Fruit fly (Drosophila melanogaster) whole organism, embryonic: ENCODE measurements around the gene CG14229.
A peak's percentile ranks its signal among the peaks of the same experiment; 100 is the strongest.

Experiments used
- C15 ChIP-seq: fragments of 200-800 bp; sonication (Bioruptor generic); IDR thresholded peaks from 3 replicates; pipeline ENCODE4 v1.3.6; 2022; ENCODE audit warnings: missing biosample characterization, missing genetic modification characterization
- CG15269 ChIP-seq: fragments of 200-800 bp; sonication (Bioruptor generic); optimal IDR thresholded peaks from 2 replicates; lab custom pipeline; 2018; ENCODE audit warnings: missing biosample characterization, mild to moderate bottlenecking, missing genetic modification characterization, moderate library complexity
- CG1602 ChIP-seq: fragments of 200-800 bp; sonication (Bioruptor generic); optimal IDR thresholded peaks from 3 replicates; lab custom pipeline; 2016; ENCODE audit warnings: missing biosample characterization, missing genetic modification characterization
- CG3281 ChIP-seq: fragments of 200-800 bp; sonication (Bioruptor generic); optimal IDR thresholded peaks from 3 replicates; lab custom pipeline; 2017; ENCODE audit warnings: missing biosample characterization, mild to moderate bottlenecking, missing genetic modification characterization
- CG3838 ChIP-seq: fragments of 200-800 bp; sonication (Bioruptor generic); optimal IDR thresholded peaks from 3 replicates; lab custom pipeline; 2016; ENCODE audit warnings: missing biosample characterization, missing genetic modification characterization
- CG3847 ChIP-seq: fragments of 200-800 bp; sonication (Bioruptor generic); IDR thresholded peaks from 2 replicates; pipeline ENCODE4 v1.3.6; 2022; ENCODE audit warnings: missing biosample characterization, missing genetic modification characterization
- CG4707 ChIP-seq: fragments of 200-800 bp; sonication (Bioruptor generic); optimal IDR thresholded peaks from 2 replicates; lab custom pipeline; 2018; ENCODE audit warnings: missing biosample characterization, mild to moderate bottlenecking, missing genetic modification characterization, moderate library complexity
- CG6654 ChIP-seq: fragments of 200-800 bp; sonication (Bioruptor generic); optimal IDR thresholded peaks from 2 replicates; lab custom pipeline; 2017; ENCODE audit warnings: missing biosample characterization, mild to moderate bottlenecking, missing genetic modification characterization
- CG8944 ChIP-seq: fragments of 200-800 bp; sonication (Bioruptor generic); optimal IDR thresholded peaks from 3 replicates; lab custom pipeline; 2016; ENCODE audit warnings: missing biosample characterization, missing genetic modification characterization
- CG9797 ChIP-seq: fragments of 200-800 bp; sonication (Bioruptor generic); optimal IDR thresholded peaks from 3 replicates; lab custom pipeline; 2018; ENCODE audit warnings: missing biosample characterization, mild to moderate bottlenecking, missing genetic modification characterization
- Chrac-16 ChIP-seq: fragments of 200-800 bp; sonication (Bioruptor generic); optimal IDR thresholded peaks from 3 replicates; lab custom pipeline; 2016; ENCODE audit warnings: missing biosample characterization, missing genetic modification characterization
- Dip3 ChIP-seq: fragments of 200-800 bp; sonication (Bioruptor generic); optimal IDR thresholded peaks from 3 replicates; lab custom pipeline; 2016; ENCODE audit warnings: missing biosample characterization, missing genetic modification characterization
- Dll ChIP-seq: fragments of 200-800 bp; sonication (Bioruptor generic); IDR thresholded peaks from 4 replicates; pipeline ENCODE4 v1.3.6; 2022; ENCODE audit warnings: missing biosample characterization, missing genetic modification characterization; ENCODE audit not compliant: partially characterized antibody
- Ets65A ChIP-seq: fragments of 200-800 bp; sonication (Bioruptor generic); peaks from one replicate; lab custom pipeline; 2016; ENCODE audit warnings: missing biosample characterization, missing genetic modification characterization
- MBD-R2 ChIP-seq: fragments of 200-800 bp; sonication (Bioruptor generic); IDR thresholded peaks from 2 replicates; pipeline ENCODE4 v1.3.6; 2022; ENCODE audit warnings: missing biosample characterization, missing genetic modification characterization
- MESR4 ChIP-seq: fragments of 200-800 bp; sonication (Bioruptor generic); optimal IDR thresholded peaks from 2 replicates; lab custom pipeline; 2018; ENCODE audit warnings: missing biosample characterization, mild to moderate bottlenecking, missing genetic modification characterization, moderate library complexity
- Myb ChIP-seq: fragments of 200-800 bp; sonication (Bioruptor generic); optimal IDR thresholded peaks from 2 replicates; lab custom pipeline; 2016; ENCODE audit warnings: missing biosample characterization, missing genetic modification characterization
- Nf-YA ChIP-seq: fragments of 200-800 bp; sonication (Bioruptor generic); IDR thresholded peaks from 2 replicates; pipeline ENCODE4 v1.3.6; 2022; ENCODE audit warnings: missing biosample characterization, missing genetic modification characterization
- Nf-YC ChIP-seq: fragments of 200-800 bp; optimal IDR thresholded peaks from 3 replicates; lab custom pipeline; 2019; ENCODE audit warnings: missing biosample characterization, mild to moderate bottlenecking, missing genetic modification characterization, moderate library complexity
- Rx ChIP-seq: fragments of 200-800 bp; sonication (Bioruptor generic); IDR thresholded peaks from 2 replicates; pipeline ENCODE4 v1.3.6; 2022; ENCODE audit warnings: missing biosample characterization, missing genetic modification characterization
- Trl ChIP-seq, 3 experiments: fragments of >200 bp in 2 of 3; fragments of 200-800 bp in 1 of 3; sonication (Bioruptor generic) in 1 of 3; optimal IDR thresholded peaks; 2 replicates in 1 of 3; 3 replicates in 2 of 3; lab custom pipeline; 2016 to 2017; ENCODE audit warnings: missing biosample characterization in 1 of 3, missing genetic modification characterization in 1 of 3
- YL-1 ChIP-seq: fragments of 200-800 bp; sonication (Bioruptor generic); optimal IDR thresholded peaks from 3 replicates; lab custom pipeline; 2017; ENCODE audit warnings: missing biosample characterization, mild to moderate bottlenecking, missing genetic modification characterization
- ash1 ChIP-seq: fragments of 200-800 bp; sonication (Bioruptor generic); optimal IDR thresholded peaks from 2 replicates; lab custom pipeline; 2018; ENCODE audit warnings: missing biosample characterization, mild to moderate bottlenecking, missing genetic modification characterization
- bsh ChIP-seq, 2 experiments: fragments of 200-800 bp; sonication (Bioruptor generic); optimal IDR thresholded peaks; 2 replicates each; lab custom pipeline; 2017 to 2018; ENCODE audit warnings: mild to moderate bottlenecking in 2 of 2, missing biosample characterization in 2 of 2, missing genetic modification characterization in 2 of 2, moderate library complexity in 1 of 2
- cato ChIP-seq: fragments of 200-800 bp; sonication (Bioruptor generic); optimal IDR thresholded peaks from 2 replicates; lab custom pipeline; 2016; ENCODE audit warnings: missing biosample characterization, missing genetic modification characterization, borderline replicate concordance
- cg ChIP-seq: fragments of 200-800 bp; sonication (Bioruptor generic); optimal IDR thresholded peaks from 3 replicates; lab custom pipeline; 2019; ENCODE audit warnings: missing biosample characterization, mild to moderate bottlenecking, missing genetic modification characterization, moderate library complexity
- dm ChIP-seq: fragments of 200-800 bp; sonication (Bioruptor generic); optimal IDR thresholded peaks from 3 replicates; lab custom pipeline; 2016; ENCODE audit warnings: missing biosample characterization, missing genetic modification characterization
- gsb-n ChIP-seq: fragments of 200-800 bp; sonication (Bioruptor generic); optimal IDR thresholded peaks from 3 replicates; lab custom pipeline; 2018; ENCODE audit warnings: missing biosample characterization, mild to moderate bottlenecking, missing genetic modification characterization
- mirr ChIP-seq: fragments of 200-800 bp; sonication (Bioruptor generic); optimal IDR thresholded peaks from 3 replicates; lab custom pipeline; 2018; ENCODE audit warnings: missing biosample characterization, mild to moderate bottlenecking, missing genetic modification characterization
- run ChIP-seq: fragments of 200-800 bp; sonication (Bioruptor generic); optimal IDR thresholded peaks from 3 replicates; lab custom pipeline; 2018; ENCODE audit warnings: missing biosample characterization, mild to moderate bottlenecking, missing genetic modification characterization
- so ChIP-seq: fragments of 200-800 bp; sonication (Bioruptor generic); IDR thresholded peaks from 3 replicates; pipeline ENCODE4 v1.3.6; 2022; ENCODE audit warnings: missing biosample characterization, missing genetic modification characterization
- sr ChIP-seq: fragments of 200-800 bp; sonication (Bioruptor generic); IDR thresholded peaks from 3 replicates; pipeline ENCODE4 v1.3.6; 2022; ENCODE audit warnings: missing biosample characterization, missing genetic modification characterization
- trem ChIP-seq: fragments of 200-800 bp; optimal IDR thresholded peaks from 3 replicates; lab custom pipeline; 2019; ENCODE audit warnings: missing biosample characterization, mild to moderate bottlenecking, missing genetic modification characterization, moderate library complexity
- tup ChIP-seq: fragments of 200-800 bp; sonication (Bioruptor generic); optimal IDR thresholded peaks from 2 replicates; lab custom pipeline; 2016; ENCODE audit warnings: missing biosample characterization, mild to moderate bottlenecking, missing genetic modification characterization, moderate library complexity
- twi ChIP-seq: fragments of 200-800 bp; optimal IDR thresholded peaks from 2 replicates; lab custom pipeline; 2019; ENCODE audit warnings: missing biosample characterization, mild to moderate bottlenecking, missing genetic modification characterization, moderate library complexity
- tx ChIP-seq: fragments of 200-800 bp; sonication (Bioruptor generic); optimal IDR thresholded peaks from 2 replicates; lab custom pipeline; 2016; ENCODE audit warnings: missing biosample characterization, missing genetic modification characterization

The CG14229 gene

dm6 chrX:19692951-19693698 lies 1.9 kb downstream of the CG14229 start, which contains the start of gene Mer (continued):
- TF ChIP-seq Chrac-16 (GFP tag; lab: Kevin White, UChicago) = peak; percentile 81
- TF ChIP-seq CG15269 (tag; lab: Kevin White, UChicago) = peak; percentile 86
- peak; percentile 86 for TF ChIP-seq MESR4 (GFP tag; lab: Kevin White, UChicago)
- TF ChIP-seq CG4707 (GFP tag; lab: Kevin White, UChicago) = peak; percentile 37
- TF ChIP-seq twi (tag; lab: Kevin White, UChicago) = peak; percentile 62
- peak; percentile 73 for TF ChIP-seq tx (GFP tag; lab: Kevin White, UChicago)
- peak; percentile 74 for TF ChIP-seq Nf-YC (tag; lab: Kevin White, UChicago)
- peak; percentile 63 for TF ChIP-seq Rx (GFP tag; lab: Robert Waterston, UW)
- TF ChIP-seq gsb-n = peak; percentile 65
- TF ChIP-seq tup = peak; percentile 1
- TF ChIP-seq mirr (GFP tag; lab: Kevin White, UChicago) = peak; percentile 85
- no peak for TF ChIP-seq cg
- TF ChIP-seq C15 (GFP tag; lab: Robert Waterston, UW) = no peak
- TF ChIP-seq bsh (GFP tag; optimal IDR thresholded peaks at IDR 0.05; lab: Kevin White, UChicago) = peak; percentile 76 to 82
- TF ChIP-seq CG3847 (GFP tag; lab: Robert Waterston, UW) = peak; percentile 75
- peak; percentile 59; the same call in 1 of the 2 replicates for TF ChIP-seq Nf-YA (GFP tag; lab: Robert Waterston, UW)
- TF ChIP-seq YL-1 (GFP tag; lab: Kevin White, UChicago) = peak; percentile 71
- TF ChIP-seq CG9797 (GFP tag; lab: Kevin White, UChicago) = peak; percentile 67
- TF ChIP-seq CG6654 = peak; percentile 56
- peak; percentile 78 for TF ChIP-seq CG8944
- peak; percentile 64 for TF ChIP-seq CG1602 (GFP tag; lab: Kevin White, UChicago)
- peak; percentile 71 for TF ChIP-seq Myb (GFP tag; lab: Kevin White, UChicago)
- no peak for TF ChIP-seq Dll (GFP tag; lab: Robert Waterston, UW)
- peak; percentile 90 for TF ChIP-seq CG3281 (GFP tag; lab: Kevin White, UChicago)
- TF ChIP-seq CG3838 (GFP tag; lab: Kevin White, UChicago) = no peak
- peak; percentile 59 for TF ChIP-seq dm (GFP tag; lab: Kevin White, UChicago)
- peak; percentile 31; the same call in 1 of the 3 replicates for TF ChIP-seq sr
- TF ChIP-seq ash1 (GFP tag; lab: Kevin White, UChicago) = peak; percentile 33
- TF ChIP-seq MBD-R2 (GFP tag; lab: Robert Waterston, UW) = peak; percentile 88
- peak; percentile 47 for TF ChIP-seq Dip3 (GFP tag; lab: Kevin White, UChicago)
- peak; percentile 86 for TF ChIP-seq trem
- peak; percentile 52 for TF ChIP-seq run (tag; lab: Kevin White, UChicago)

- TF ChIP-seq cato (no peak), Dll (GFP tag; lab: Robert Waterston, UW) (0 out of 4 replicates have a peak, but pooled peaks have one; percentile 19), Trl (optimal IDR thresholded peaks at IDR 0.05; lab: Kevin White, UChicago) (peak; percentile 61 to 66), Trl (GFP tag; optimal IDR thresholded peaks at IDR 0.05; lab: Kevin White, UChicago) (no peak)
Measured at dm6 chrX:19690050-19690449, 5.0 kb downstream of the CG14229 start.

dm6 chrX:19688848-19689247 lies 6.2 kb downstream of the CG14229 start, which contains the start of gene CG14227:
CG14227 (minus strand) TSS chrX:19688948.
- peak; percentile 83 for TF ChIP-seq Ets65A (GFP tag; lab: Kevin White, UChicago)
- no peak for TF ChIP-seq so (GFP tag; lab: Robert Waterston, UW)
